Fruit fly (Drosophila melanogaster) whole organism, embryonic: ENCODE data around the gene CG44362.

ENCODE experiments used
- CG10979 ChIP-seq: fragments of 200-800 bp; sonication (Bioruptor generic); optimal IDR thresholded peaks from 2 replicates; lab custom pipeline; 2018; ENCODE audit warnings: missing biosample characterization, mild to moderate bottlenecking, missing genetic modification characterization, moderate library complexity
- CG16779 ChIP-seq: fragments of 200-800 bp; sonication (Bioruptor generic); IDR thresholded peaks from 2 replicates; pipeline ENCODE4 v1.3.6; 2022; ENCODE audit warnings: missing biosample characterization, missing genetic modification characterization
- CG17612 ChIP-seq: fragments of 200-800 bp; sonication (Bioruptor generic); IDR thresholded peaks from 2 replicates; pipeline ENCODE4 v1.3.6; 2022; ENCODE audit warnings: missing biosample characterization, missing genetic modification characterization
- CG1792 ChIP-seq: fragments of 200-800 bp; sonication (Bioruptor generic); optimal IDR thresholded peaks from 2 replicates; lab custom pipeline; 2016; ENCODE audit warnings: missing biosample characterization, missing genetic modification characterization
- CG6813 ChIP-seq: fragments of 200-800 bp; sonication (Bioruptor generic); optimal IDR thresholded peaks from 2 replicates; lab custom pipeline; 2017; ENCODE audit warnings: missing biosample characterization, missing genetic modification characterization, mild to moderate bottlenecking, moderate library complexity, missing genetic modification reagents
- CG9797 ChIP-seq: fragments of 200-800 bp; sonication (Bioruptor generic); optimal IDR thresholded peaks from 3 replicates; lab custom pipeline; 2018; ENCODE audit warnings: missing biosample characterization, mild to moderate bottlenecking, missing genetic modification characterization
- E2f2 ChIP-seq: fragments of 200-800 bp; sonication (Bioruptor generic); IDR thresholded peaks from 2 replicates; pipeline ENCODE4 v1.3.6; 2022; ENCODE audit warnings: missing biosample characterization, missing genetic modification characterization
- bigmax ChIP-seq: fragments of 200-800 bp; sonication (Bioruptor generic); optimal IDR thresholded peaks from 2 replicates; lab custom pipeline; 2018; ENCODE audit warnings: missing biosample characterization, mild to moderate bottlenecking, missing genetic modification characterization
- gcm ChIP-seq: fragments of 200-800 bp; sonication (Bioruptor generic); optimal IDR thresholded peaks from 2 replicates; lab custom pipeline; 2019; ENCODE audit warnings: missing biosample characterization, mild to moderate bottlenecking, missing genetic modification characterization, moderate library complexity
- ind ChIP-seq: fragments of 200-800 bp; sonication (Bioruptor generic); optimal IDR thresholded peaks from 3 replicates; lab custom pipeline; 2016; ENCODE audit warnings: missing biosample characterization, missing genetic modification characterization
- kay ChIP-seq: fragments of 200-800 bp; sonication (Bioruptor generic); optimal IDR thresholded peaks from 2 replicates; lab custom pipeline; 2016; ENCODE audit warnings: missing biosample characterization, missing genetic modification characterization
- psq ChIP-seq: fragments of 200-800 bp; sonication (Bioruptor generic); optimal IDR thresholded peaks from 2 replicates; lab custom pipeline; 2017; ENCODE audit warnings: missing biosample characterization, missing genetic modification characterization

dm6 chr3L:11355429-11356327 lies 41.7 kb upstream of the CG44362 start:
- TF ChIP-seq E2f2 (GFP tag; lab: Robert Waterston, UW): 0 out of 2 replicates have a peak, but pooled peaks have one; percentile 14
- TF ChIP-seq CG6813 (GFP tag; lab: Kevin White, UChicago): no peak
- TF ChIP-seq ind (GFP tag; lab: Kevin White, UChicago): no peak
- no peak for TF ChIP-seq CG1792 (GFP tag; lab: Kevin White, UChicago)
- TF ChIP-seq psq: no peak
- TF ChIP-seq CG10979: no peak
- TF ChIP-seq bigmax (GFP tag; lab: Kevin White, UChicago): no peak
- TF ChIP-seq CG17612 (GFP tag; lab: Robert Waterston, UW): no peak
- no peak for TF ChIP-seq kay
- TF ChIP-seq CG16779 (GFP tag; lab: Robert Waterston, UW): no peak
- TF ChIP-seq CG9797: no peak
- no peak for TF ChIP-seq gcm (GFP tag; lab: Kevin White, UChicago)
